Fruit fly (Drosophila melanogaster) whole organism, adult: ENCODE measurements around the gene CG7519.

Experiments
- CG14711 ChIP-seq: fragments of 200-800 bp; sonication (Bioruptor generic); optimal IDR thresholded peaks from 2 replicates; lab custom pipeline; 2018; ENCODE audit warnings: missing biosample characterization, mild to moderate bottlenecking, missing genetic modification characterization, moderate library complexity
- CG1620 ChIP-seq: fragments of 200-800 bp; sonication (Bioruptor generic); optimal IDR thresholded peaks from 2 replicates; lab custom pipeline; 2016; ENCODE audit warnings: missing biosample characterization, missing genetic modification characterization
- CG33017 ChIP-seq: fragments of 200-800 bp; sonication (Bioruptor generic); optimal IDR thresholded peaks from 2 replicates; lab custom pipeline; 2018; ENCODE audit warnings: missing biosample characterization, mild to moderate bottlenecking, missing genetic modification characterization, moderate library complexity
- CG5204 ChIP-seq: fragments of 200-800 bp; sonication (Bioruptor generic); optimal IDR thresholded peaks from 2 replicates; lab custom pipeline; 2016; ENCODE audit warnings: missing biosample characterization, missing genetic modification characterization
- CG7045 ChIP-seq: fragments of 200-800 bp; sonication (Bioruptor generic); optimal IDR thresholded peaks from 2 replicates; lab custom pipeline; 2017; ENCODE audit warnings: missing biosample characterization, mild to moderate bottlenecking, missing genetic modification characterization
- CG7101 ChIP-seq: fragments of 200-800 bp; sonication (Bioruptor generic); optimal IDR thresholded peaks from 2 replicates; lab custom pipeline; 2018; ENCODE audit warnings: missing biosample characterization, mild to moderate bottlenecking, missing genetic modification characterization, moderate library complexity
- Clk ChIP-seq: fragments of 200-800 bp; sonication (Bioruptor generic); optimal IDR thresholded peaks from 2 replicates; lab custom pipeline; 2017; ENCODE audit warnings: missing biosample characterization, missing genetic modification characterization
- Hr96 ChIP-seq: fragments of 200-800 bp; sonication (Bioruptor generic); optimal IDR thresholded peaks from 2 replicates; lab custom pipeline; 2016; ENCODE audit warnings: missing biosample characterization, missing genetic modification characterization
- Mnt ChIP-seq: fragments of 200-800 bp; sonication (Bioruptor generic); optimal IDR thresholded peaks from 2 replicates; lab custom pipeline; 2016; ENCODE audit warnings: missing biosample characterization, mild to moderate bottlenecking, missing genetic modification characterization
- cnc ChIP-seq, 2 experiments: fragments of >200 bp; optimal IDR thresholded peaks; 2 replicates each; lab custom pipeline; 2017
- kay ChIP-seq: fragments of 200-800 bp; sonication (Bioruptor generic); peaks from one replicate; lab custom pipeline; 2016; ENCODE audit warnings: missing biosample characterization, missing genetic modification characterization, borderline replicate concordance
- pad ChIP-seq: fragments of 200-800 bp; sonication (Bioruptor generic); optimal IDR thresholded peaks from 3 replicates; lab custom pipeline; 2017; ENCODE audit warnings: missing biosample characterization, missing genetic modification characterization, mild to moderate bottlenecking, moderate library complexity, missing genetic modification reagents
- toe ChIP-seq: fragments of 200-800 bp; sonication (Bioruptor generic); optimal IDR thresholded peaks from 2 replicates; lab custom pipeline; 2016; ENCODE audit warnings: missing biosample characterization, missing genetic modification characterization

DNA sequence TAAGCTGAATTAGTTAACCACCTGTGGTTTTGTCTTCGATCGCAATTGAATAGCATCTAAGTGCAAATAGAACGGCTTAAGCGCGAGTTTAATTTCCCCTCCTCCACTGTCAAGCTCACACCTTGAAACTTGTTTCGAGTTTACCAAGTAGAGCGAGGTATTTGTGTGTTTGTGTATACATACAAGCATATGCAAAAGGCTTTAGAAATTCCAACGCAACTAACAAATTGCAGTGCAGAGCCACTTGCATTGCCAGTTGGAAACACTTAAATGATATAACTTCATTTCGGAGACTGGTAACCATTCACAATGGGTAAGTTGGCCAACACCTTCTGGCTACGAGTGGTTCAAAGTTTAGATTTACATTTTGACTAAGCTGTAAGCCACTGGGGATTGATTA is 15.1 kb downstream of the CG7519 start:
- no peak for TF ChIP-seq CG5204 (GFP tag; lab: Kevin White, UChicago)
- no peak for TF ChIP-seq cnc (optimal IDR thresholded peaks at IDR 0.05; lab: Kevin White, UChicago)
- TF ChIP-seq kay (GFP tag; lab: Kevin White, UChicago) = no peak
- TF ChIP-seq pad (GFP tag; lab: Kevin White, UChicago) = no peak
- no peak for TF ChIP-seq CG7101 (tag; lab: Kevin White, UChicago)
- TF ChIP-seq Hr96 (GFP tag; lab: Kevin White, UChicago) = no peak
- no peak for TF ChIP-seq CG33017 (tag; lab: Kevin White, UChicago)
- TF ChIP-seq CG14711 (tag; lab: Kevin White, UChicago) = no peak
- no peak for TF ChIP-seq toe
- no peak for TF ChIP-seq Mnt (GFP tag; lab: Kevin White, UChicago)
- TF ChIP-seq CG1620 (GFP tag; lab: Kevin White, UChicago) = no peak
- TF ChIP-seq Clk (GFP tag; lab: Kevin White, UChicago) = no peak
- TF ChIP-seq CG7045 = no peak
